Fruit fly (Drosophila melanogaster) whole organism, prepupa: ENCODE data around the gene GILT2.

Experiments used
- Blimp-1 ChIP-seq: fragments of 200-800 bp; sonication (Bioruptor generic); optimal IDR thresholded peaks from 3 replicates; lab custom pipeline; 2017; ENCODE audit warnings: missing biosample characterization, missing genetic modification characterization, mild to moderate bottlenecking, moderate library complexity, missing genetic modification reagents
- CG10669 ChIP-seq: fragments of 200-800 bp; sonication (Bioruptor generic); optimal IDR thresholded peaks from 3 replicates; lab custom pipeline; 2018; ENCODE audit warnings: missing biosample characterization, mild to moderate bottlenecking, missing genetic modification characterization, moderate library complexity
- CG11762 ChIP-seq: fragments of 200-800 bp; sonication (Bioruptor generic); optimal IDR thresholded peaks from 3 replicates; lab custom pipeline; 2016; ENCODE audit warnings: missing biosample characterization, missing genetic modification characterization; ENCODE audit not compliant: insufficient read depth
- CG11902 ChIP-seq: fragments of 200-800 bp; sonication (Bioruptor generic); optimal IDR thresholded peaks from 3 replicates; lab custom pipeline; 2016; ENCODE audit warnings: missing biosample characterization, missing genetic modification characterization
- CG15336 ChIP-seq: fragments of 200-800 bp; sonication (Bioruptor generic); IDR thresholded peaks from 2 replicates; pipeline ENCODE4 v1.3.6; 2022; ENCODE audit warnings: missing biosample characterization, missing genetic modification characterization
- CG1621 ChIP-seq: fragments of 200-800 bp; sonication (Bioruptor generic); optimal IDR thresholded peaks from 3 replicates; lab custom pipeline; 2018; ENCODE audit warnings: missing biosample characterization, mild to moderate bottlenecking, missing genetic modification characterization
- CG16779 ChIP-seq: fragments of 200-800 bp; sonication (Bioruptor generic); optimal IDR thresholded peaks from 3 replicates; lab custom pipeline; 2017; ENCODE audit warnings: missing biosample characterization, mild to moderate bottlenecking, missing genetic modification characterization
- CG3032 ChIP-seq: fragments of 200-800 bp; optimal IDR thresholded peaks from 2 replicates; lab custom pipeline; 2019; ENCODE audit warnings: missing biosample characterization, mild to moderate bottlenecking, missing genetic modification characterization, moderate library complexity
- CG31627 ChIP-seq: fragments of 200-800 bp; sonication (Bioruptor generic); optimal IDR thresholded peaks from 3 replicates; lab custom pipeline; 2016; ENCODE audit warnings: missing biosample characterization, missing genetic modification characterization
- CG32006 ChIP-seq: fragments of 200-800 bp; sonication (Bioruptor generic); optimal IDR thresholded peaks from 3 replicates; lab custom pipeline; 2017; ENCODE audit warnings: missing biosample characterization, mild to moderate bottlenecking, missing genetic modification characterization
- CG34406 ChIP-seq: fragments of 200-800 bp; sonication (Bioruptor generic); optimal IDR thresholded peaks from 3 replicates; lab custom pipeline; 2016; ENCODE audit warnings: missing biosample characterization, missing genetic modification characterization
- CG3919 ChIP-seq: fragments of 200-800 bp; sonication (Bioruptor generic); optimal IDR thresholded peaks from 3 replicates; lab custom pipeline; 2016; ENCODE audit warnings: missing biosample characterization, missing genetic modification characterization
- CG4318 ChIP-seq: fragments of 200-800 bp; sonication (Bioruptor generic); optimal IDR thresholded peaks from 3 replicates; lab custom pipeline; 2017; ENCODE audit warnings: missing biosample characterization, mild to moderate bottlenecking, missing genetic modification characterization
- CG6163 ChIP-seq: fragments of 200-800 bp; sonication (Bioruptor generic); IDR thresholded peaks from 3 replicates; pipeline ENCODE4 v1.3.6; 2022; ENCODE audit warnings: missing biosample characterization, missing genetic modification characterization
- CG6276 ChIP-seq: fragments of 200-800 bp; sonication (Bioruptor generic); optimal IDR thresholded peaks from 2 replicates; lab custom pipeline; 2017; ENCODE audit warnings: missing biosample characterization, mild to moderate bottlenecking, missing genetic modification characterization
- CG6808 ChIP-seq: fragments of 200-800 bp; sonication (Bioruptor generic); optimal IDR thresholded peaks from 3 replicates; lab custom pipeline; 2017; ENCODE audit warnings: missing biosample characterization, missing genetic modification characterization, mild to moderate bottlenecking, moderate library complexity, missing genetic modification reagents
- CG7368 ChIP-seq: fragments of 200-800 bp; sonication (Bioruptor generic); optimal IDR thresholded peaks from 3 replicates; lab custom pipeline; 2016; ENCODE audit warnings: missing biosample characterization, missing genetic modification characterization
- CG8119 ChIP-seq: fragments of 200-800 bp; sonication (Bioruptor generic); IDR thresholded peaks from 3 replicates; pipeline ENCODE4 v1.3.6; 2022; ENCODE audit warnings: missing biosample characterization, missing genetic modification characterization
- CG8632 ChIP-seq: fragments of 200-800 bp; sonication (Bioruptor generic); optimal IDR thresholded peaks from 3 replicates; lab custom pipeline; 2016; ENCODE audit warnings: missing biosample characterization, missing genetic modification characterization
- Eip78C ChIP-seq: fragments of 200-800 bp; sonication (Bioruptor generic); peaks from one replicate; lab custom pipeline; 2016; ENCODE audit warnings: missing biosample characterization, missing genetic modification characterization
- Eip93F ChIP-seq: fragments of 200-800 bp; sonication (Bioruptor generic); optimal IDR thresholded peaks from 2 replicates; lab custom pipeline; 2016; ENCODE audit warnings: missing biosample characterization, mild to moderate bottlenecking, missing genetic modification characterization
- Ets21C ChIP-seq: fragments of 200-800 bp; sonication (Bioruptor generic); optimal IDR thresholded peaks from 3 replicates; lab custom pipeline; 2016; ENCODE audit warnings: missing biosample characterization, missing genetic modification characterization
- Gug ChIP-seq: fragments of 200-800 bp; sonication (Bioruptor generic); IDR thresholded peaks from 2 replicates; pipeline ENCODE4 v1.3.6; 2022; ENCODE audit warnings: missing biosample characterization, missing genetic modification characterization
- Hr38 ChIP-seq: sonication (Bioruptor generic); optimal IDR thresholded peaks from 2 replicates; lab custom pipeline; 2016; ENCODE audit warnings: missing biosample characterization, missing genetic modification characterization
- Hr39 ChIP-seq: fragments of 200-800 bp; sonication (Bioruptor generic); optimal IDR thresholded peaks from 2 replicates; lab custom pipeline; 2016; ENCODE audit warnings: missing biosample characterization, missing genetic modification characterization
- Lpt ChIP-seq: fragments of 200-800 bp; sonication (Bioruptor generic); optimal IDR thresholded peaks from 3 replicates; lab custom pipeline; 2016; ENCODE audit warnings: missing biosample characterization, missing genetic modification characterization
- Met ChIP-seq: fragments of 200-800 bp; sonication (Bioruptor generic); optimal IDR thresholded peaks from 3 replicates; lab custom pipeline; 2016; ENCODE audit warnings: missing biosample characterization, missing genetic modification characterization
- Smox ChIP-seq: fragments of 200-800 bp; sonication (Bioruptor generic); optimal IDR thresholded peaks from 3 replicates; lab custom pipeline; 2016; ENCODE audit warnings: missing biosample characterization, missing genetic modification characterization
- Sox102F ChIP-seq: fragments of 200-800 bp; sonication (Bioruptor generic); optimal IDR thresholded peaks from 2 replicates; lab custom pipeline; 2016; ENCODE audit warnings: missing biosample characterization, mild to moderate bottlenecking, missing genetic modification characterization
- Sox14 ChIP-seq: fragments of 200-800 bp; sonication (Bioruptor generic); optimal IDR thresholded peaks from 3 replicates; lab custom pipeline; 2016; ENCODE audit warnings: missing biosample characterization, missing genetic modification characterization
- Sox15 ChIP-seq: fragments of 200-800 bp; sonication (Bioruptor generic); optimal IDR thresholded peaks from 3 replicates; lab custom pipeline; 2016; ENCODE audit warnings: missing biosample characterization, missing genetic modification characterization
- cyc ChIP-seq: fragments of 200-800 bp; sonication (Bioruptor generic); optimal IDR thresholded peaks from 3 replicates; lab custom pipeline; 2016; ENCODE audit warnings: missing biosample characterization, missing genetic modification characterization
- dsx ChIP-seq: fragments of 200-800 bp; optimal IDR thresholded peaks from 3 replicates; lab custom pipeline; 2019; ENCODE audit warnings: missing biosample characterization, mild to moderate bottlenecking, missing genetic modification characterization, moderate library complexity; ENCODE audit not compliant: poor library complexity, severe bottlenecking
- eg ChIP-seq: fragments of 200-800 bp; sonication (Bioruptor generic); IDR thresholded peaks from 3 replicates; pipeline ENCODE4 v1.3.6; 2022; ENCODE audit warnings: missing biosample characterization, missing genetic modification characterization
- esn ChIP-seq: fragments of 200-800 bp; sonication (Bioruptor generic); optimal IDR thresholded peaks from 2 replicates; lab custom pipeline; 2016; ENCODE audit warnings: missing biosample characterization, mild to moderate bottlenecking, missing genetic modification characterization, moderate library complexity
- fd59A ChIP-seq: fragments of 200-800 bp; sonication (Bioruptor generic); optimal IDR thresholded peaks from 2 replicates; lab custom pipeline; 2017; ENCODE audit warnings: missing biosample characterization, mild to moderate bottlenecking, missing genetic modification characterization, missing genetic modification reagents
- fd85E ChIP-seq: fragments of 200-800 bp; sonication (Bioruptor generic); optimal IDR thresholded peaks from 3 replicates; lab custom pipeline; 2016; ENCODE audit warnings: missing biosample characterization, missing genetic modification characterization
- fkh ChIP-seq: fragments of 200-800 bp; sonication (Bioruptor generic); optimal IDR thresholded peaks from 3 replicates; lab custom pipeline; 2017; ENCODE audit warnings: missing biosample characterization, mild to moderate bottlenecking, missing genetic modification characterization, moderate library complexity
- lz ChIP-seq: fragments of 200-800 bp; sonication (Bioruptor generic); optimal IDR thresholded peaks from 3 replicates; lab custom pipeline; 2016; ENCODE audit warnings: missing biosample characterization, missing genetic modification characterization
- net ChIP-seq: fragments of 200-800 bp; sonication (Bioruptor generic); optimal IDR thresholded peaks from 3 replicates; lab custom pipeline; 2016; ENCODE audit warnings: missing biosample characterization, missing genetic modification characterization
- ss ChIP-seq, 2 experiments: fragments of 200-800 bp; sonication (Bioruptor generic); optimal IDR thresholded peaks; 2 replicates in 1 of 2; 3 replicates in 1 of 2; lab custom pipeline; 2017 to 2018; ENCODE audit warnings: mild to moderate bottlenecking in 2 of 2, missing biosample characterization in 2 of 2, missing genetic modification characterization in 2 of 2, moderate library complexity in 1 of 2

The GILT2 gene

DNA sequence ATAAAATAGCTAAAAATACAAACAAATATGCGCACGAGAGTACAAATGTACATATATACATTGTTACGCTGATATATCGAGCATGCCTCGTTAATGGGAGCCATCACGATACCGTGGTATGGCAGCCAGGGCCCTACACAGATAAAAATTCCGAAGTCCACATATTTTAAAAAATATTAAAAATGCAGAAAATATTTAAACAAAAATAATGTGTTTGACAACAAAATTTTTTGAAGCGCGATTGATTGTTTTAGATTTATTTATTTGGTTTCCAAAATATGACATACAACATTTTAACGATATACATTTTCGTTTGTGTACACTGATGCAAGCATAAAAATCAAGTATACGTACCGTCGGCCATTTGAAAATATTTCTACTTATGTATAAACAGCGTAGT, 48.0 kb downstream of the GILT2 start (continued):
- peak; percentile 93 for TF ChIP-seq Eip78C (GFP tag; lab: Kevin White, UChicago)
- TF ChIP-seq CG3032 (tag; lab: Kevin White, UChicago), result peak; percentile 54
- peak; percentile 53 for TF ChIP-seq CG8632 (GFP tag; lab: Kevin White, UChicago)
- peak; percentile 33 for TF ChIP-seq CG4318
- peak; percentile 58 for TF ChIP-seq CG31627 (GFP tag; lab: Kevin White, UChicago)
- TF ChIP-seq CG10669 (GFP tag; lab: Kevin White, UChicago), result peak; percentile 55
- peak; percentile 69 for TF ChIP-seq Sox102F (GFP tag; lab: Kevin White, UChicago)
- peak; percentile 78 for TF ChIP-seq CG6163 (GFP tag; lab: Robert Waterston, UW)
- peak; percentile 85 for TF ChIP-seq CG15336 (GFP tag; lab: Robert Waterston, UW)
- TF ChIP-seq Blimp-1 (GFP tag; lab: Kevin White, UChicago), result no peak
- TF ChIP-seq CG16779, result peak; percentile 4
- TF ChIP-seq net (GFP tag; lab: Kevin White, UChicago), result peak; percentile 79
- TF ChIP-seq dsx (GFP tag; lab: Kevin White, UChicago), result peak; percentile 47
- TF ChIP-seq Ets21C (GFP tag; lab: Kevin White, UChicago), result peak; percentile 29
- TF ChIP-seq fd59A (GFP tag; lab: Kevin White, UChicago), result peak; percentile 20
- TF ChIP-seq CG6276 (GFP tag; lab: Kevin White, UChicago), result peak; percentile 75
- peak; percentile 33 for TF ChIP-seq CG11902 (GFP tag; lab: Kevin White, UChicago)
- TF ChIP-seq fkh (GFP tag; lab: Kevin White, UChicago), result peak; percentile 54
- peak; percentile 43 for TF ChIP-seq Sox15 (GFP tag; lab: Kevin White, UChicago)
- TF ChIP-seq CG1621 (tag; lab: Kevin White, UChicago), result peak; percentile 16
- TF ChIP-seq Sox14 (GFP tag; lab: Kevin White, UChicago), result peak; percentile 66
- peak; percentile 5 for TF ChIP-seq CG11762
- TF ChIP-seq fd85E, result peak; percentile 20
- TF ChIP-seq CG32006, result peak; percentile 84
- TF ChIP-seq CG8119, result peak; percentile 82
- peak; percentile 61 for TF ChIP-seq CG6808 (GFP tag; lab: Kevin White, UChicago)
- TF ChIP-seq eg, result peak; percentile 86
- peak; percentile 65 for TF ChIP-seq Smox (GFP tag; lab: Kevin White, UChicago)
- peak; percentile 61 for TF ChIP-seq CG34406 (GFP tag; lab: Kevin White, UChicago)
- peak; percentile 78 for TF ChIP-seq esn
- no peak for TF ChIP-seq Hr38 (GFP tag; lab: Kevin White, UChicago)
- TF ChIP-seq Met (GFP tag; lab: Kevin White, UChicago), result peak; percentile 68
- peak; percentile 65 for TF ChIP-seq CG3919 (GFP tag; lab: Kevin White, UChicago)
- peak; percentile 59 for TF ChIP-seq lz (GFP tag; lab: Kevin White, UChicago)
- TF ChIP-seq CG7368 (GFP tag; lab: Kevin White, UChicago), result peak; percentile 46
- no peak for TF ChIP-seq Eip93F
- TF ChIP-seq Gug (GFP tag; lab: Robert Waterston, UW), result peak; percentile 81
- peak; percentile 52 for TF ChIP-seq cyc
- TF ChIP-seq, all 60 proteins: peak for 55

DNA sequence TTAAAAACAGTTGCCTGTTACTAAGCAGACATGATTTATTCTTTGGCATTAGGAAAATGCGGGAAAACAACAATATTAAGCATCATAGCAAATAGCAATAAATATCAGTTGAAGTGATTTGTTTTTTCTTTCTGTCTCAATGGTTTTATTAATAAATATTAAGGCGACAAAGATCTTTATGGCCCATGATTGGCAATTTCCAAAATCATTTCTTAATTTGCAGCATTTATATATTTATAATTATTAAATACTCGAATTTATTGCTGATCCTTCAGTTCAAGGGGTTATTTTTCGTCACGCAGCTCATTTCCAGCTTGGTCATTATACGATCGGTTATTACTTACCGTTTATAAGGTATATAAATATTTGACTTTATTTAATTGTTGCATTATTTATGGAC, 49.0 kb downstream of the GILT2 start:
- TF ChIP-seq Sox14 (GFP tag; lab: Kevin White, UChicago), result no peak
- TF ChIP-seq Lpt (GFP tag; lab: Kevin White, UChicago), result no peak
- TF ChIP-seq Hr39 (GFP tag; lab: Kevin White, UChicago), result no peak
- no peak for TF ChIP-seq ss (GFP tag; optimal IDR thresholded peaks at IDR 0.05; lab: Kevin White, UChicago)
- TF ChIP-seq CG15336 (GFP tag; lab: Robert Waterston, UW), result no peak
